Worm (Caenorhabditis elegans) whole organism, L2 larva: ENCODE data around the gene F59B10.6.

Experiments
- F13H6.1 ChIP-seq: sonication (generic microtip); optimal IDR thresholded peaks from 2 replicates; lab custom pipeline; 2016; ENCODE audit warnings: missing genetic modification characterization, missing compliant biosample characterization
- R02D3.7 ChIP-seq: fragments of 150-350 bp; optimal IDR thresholded peaks from 2 replicates; lab custom pipeline; 2014; ENCODE audit warnings: missing biosample characterization, missing genetic modification characterization
- ama-1 ChIP-seq: fragments of 150-350 bp; optimal IDR thresholded peaks from 2 replicates; lab custom pipeline; 2018; ENCODE audit warnings: inconsistent platforms
- blmp-1 ChIP-seq: sonication (generic microtip); optimal IDR thresholded peaks from 2 replicates; lab custom pipeline; 2017; ENCODE audit warnings: missing genetic modification characterization, mild to moderate bottlenecking, missing compliant biosample characterization, antibody characterized with exemption, moderate library complexity; ENCODE audit not compliant: insufficient read depth
- ceh-16 ChIP-seq: fragments of 150-350 bp; optimal IDR thresholded peaks from 2 replicates; lab custom pipeline; 2014; ENCODE audit warnings: missing biosample characterization, missing genetic modification characterization
- crh-2 ChIP-seq: sonication (generic microtip); optimal IDR thresholded peaks from 2 replicates; lab custom pipeline; 2017; ENCODE audit warnings: missing biosample characterization, missing genetic modification characterization
- egl-27 ChIP-seq: sonication (generic microtip); optimal IDR thresholded peaks from 3 replicates; lab custom pipeline; 2017; ENCODE audit warnings: missing biosample characterization, missing genetic modification reagents, missing genetic modification characterization
- lin-13 ChIP-seq: fragments of 150-350 bp; optimal IDR thresholded peaks from 2 replicates; lab custom pipeline; 2014; ENCODE audit warnings: missing biosample characterization, missing genetic modification reagents, missing genetic modification characterization
- lin-39 ChIP-seq: fragments of 150-350 bp; optimal IDR thresholded peaks from 2 replicates; lab custom pipeline; 2014; ENCODE audit warnings: missing biosample characterization, missing genetic modification reagents, missing genetic modification characterization
- mdl-1 ChIP-seq, 2 experiments: fragments of 150-350 bp in 1 of 2; sonication (generic microtip) in 1 of 2; optimal IDR thresholded peaks; 2 replicates each; lab custom pipeline; 2017; ENCODE audit warnings: missing biosample characterization in 2 of 2, missing genetic modification characterization in 2 of 2
- nhr-10 ChIP-seq: sonication (generic microtip); optimal IDR thresholded peaks from 2 replicates; lab custom pipeline; 2017; ENCODE audit warnings: missing biosample characterization, missing genetic modification characterization
- nhr-11 ChIP-seq: fragments of 150-350 bp; optimal IDR thresholded peaks from 2 replicates; lab custom pipeline; 2014; ENCODE audit warnings: missing biosample characterization, missing genetic modification characterization
- nhr-12 ChIP-seq: fragments of 150-350 bp; optimal IDR thresholded peaks from 2 replicates; lab custom pipeline; 2014; ENCODE audit warnings: missing biosample characterization, missing genetic modification characterization
- nhr-23 ChIP-seq: fragments of 150-350 bp; optimal IDR thresholded peaks from 2 replicates; lab custom pipeline; 2014; ENCODE audit warnings: missing biosample characterization, missing genetic modification reagents, missing genetic modification characterization
- nhr-237 ChIP-seq: fragments of 150-350 bp; optimal IDR thresholded peaks from 2 replicates; lab custom pipeline; 2014; ENCODE audit warnings: missing biosample characterization, missing genetic modification characterization
- nhr-25 ChIP-seq: fragments of 150-350 bp; sonication (generic microtip); optimal IDR thresholded peaks from 3 replicates; lab custom pipeline; 2014; ENCODE audit warnings: missing biosample characterization, missing genetic modification characterization
- nhr-6 ChIP-seq: fragments of 150-350 bp; optimal IDR thresholded peaks from 2 replicates; lab custom pipeline; 2014; ENCODE audit warnings: missing biosample characterization, missing genetic modification characterization
- peb-1 ChIP-seq: fragments of 150-350 bp; optimal IDR thresholded peaks from 2 replicates; lab custom pipeline; 2014; ENCODE audit warnings: missing biosample characterization, missing genetic modification characterization
- sem-4 ChIP-seq: fragments of 150-350 bp; optimal IDR thresholded peaks from 2 replicates; lab custom pipeline; 2014; ENCODE audit warnings: missing biosample characterization, missing genetic modification reagents, missing genetic modification characterization
- sma-3 ChIP-seq: sonication (generic microtip); optimal IDR thresholded peaks from 2 replicates; lab custom pipeline; 2016; ENCODE audit warnings: missing genetic modification reagents, missing genetic modification characterization, missing compliant biosample characterization
- snpc-4 ChIP-seq: fragments of 150-350 bp; optimal IDR thresholded peaks from 2 replicates; lab custom pipeline; 2014; ENCODE audit warnings: missing biosample characterization, missing genetic modification characterization
- unc-62 ChIP-seq: fragments of 150-350 bp; optimal IDR thresholded peaks from 2 replicates; lab custom pipeline; 2014; ENCODE audit warnings: missing biosample characterization, missing genetic modification reagents, missing genetic modification characterization
- ztf-1 ChIP-seq: fragments of 200-800 bp; sonication (Bioruptor generic); conservative IDR thresholded peaks from 2 replicates; pipeline ENCODE4 v1.3.6; 2022; ENCODE audit warnings: missing genetic modification characterization, missing compliant biosample characterization
- ztf-11 ChIP-seq: sonication (generic microtip); optimal IDR thresholded peaks from 2 replicates; lab custom pipeline; 2017; ENCODE audit warnings: missing biosample characterization, missing genetic modification characterization
- ztf-4 ChIP-seq: fragments of 150-350 bp; optimal IDR thresholded peaks from 2 replicates; lab custom pipeline; 2014; ENCODE audit warnings: missing biosample characterization, missing genetic modification characterization

F59B10.6 gene

ce11 chrII:10476959-10477358, 47.3 kb downstream of the F59B10.6 start, which contains the start of gene ZK666.4:
TSS of gene ZK666.4 (plus strand) at chrII:10477259.
- TF ChIP-seq sem-4 (tag; lab: Kevin White, UChicago) (no peak), nhr-23 (no peak), ztf-11 (no peak), crh-2 (no peak), ama-1 (lab: Kevin White, UChicago) (no peak), snpc-4 (no peak), nhr-11 (tag; lab: Kevin White, UChicago) (no peak), ztf-1 (GFP tag; lab: Robert Waterston, UW) (no peak)

ce11 chrII:10476039-10476438, 48.2 kb downstream of the F59B10.6 start, which contains the start of gene clec-58:
TSS of gene clec-58 (minus strand) at chrII:10476139.
- TF ChIP-seq ceh-16 (tag; lab: Kevin White, UChicago) (no peak), lin-13 (no peak), nhr-25 (tag; lab: Kevin White, UChicago) (no peak), egl-27 (tag; lab: Kevin White, UChicago) (no peak), sma-3 (no peak), blmp-1 (tag; lab: Kevin White, UChicago) (no peak), nhr-237 (tag; lab: Kevin White, UChicago) (no peak), R02D3.7 (tag; lab: Kevin White, UChicago) (no peak), peb-1 (tag; lab: Kevin White, UChicago) (no peak), mdl-1 (tag; optimal IDR thresholded peaks at IDR 0.05; lab: Kevin White, UChicago) (no peak), ztf-4 (tag; lab: Kevin White, UChicago) (no peak), lin-39 (tag; lab: Kevin White, UChicago) (no peak), nhr-11 (tag; lab: Kevin White, UChicago) (no peak), nhr-12 (tag; lab: Kevin White, UChicago) (no peak), nhr-10 (tag; lab: Kevin White, UChicago) (no peak), unc-62 (no peak), F13H6.1 (no peak), nhr-6 (no peak), ztf-11 (no peak)
